Fruit fly (Drosophila melanogaster): ENCODE results near the gene CycY.
A peak's percentile ranks its signal among the peaks of the same experiment; 100 is the strongest.

Gene CycY

dm6 chr2L:11808702-11809583 lies 4.6 kb downstream of the CycY start, which contains the start of gene crol (continued):
- TF ChIP-seq CG17802 (tag; optimal IDR thresholded peaks at IDR 0.05) (no peak), nmo (GFP tag; optimal IDR thresholded peaks at IDR 0.05) (peak; percentile 50), CG1647 (GFP tag; optimal IDR thresholded peaks at IDR 0.05) (no peak), CG6254 (GFP tag; optimal IDR thresholded peaks at IDR 0.05) (no peak), Lhr (GFP tag; optimal IDR thresholded peaks at IDR 0.05) (peak; percentile 83), gro (GFP tag; optimal IDR thresholded peaks at IDR 0.05) (no peak), CG2875 (GFP tag; optimal IDR thresholded peaks at IDR 0.05) (no peak), wdn (GFP tag; IDR thresholded peaks at IDR 0.05) (no peak), bab2 (GFP tag; optimal IDR thresholded peaks at IDR 0.05) (no peak), CG5180 (GFP tag; optimal IDR thresholded peaks at IDR 0.05) (no peak), CG12744 (GFP tag; optimal IDR thresholded peaks at IDR 0.05) (no peak), gfzf (GFP tag; optimal IDR thresholded peaks at IDR 0.05) (peak; percentile 72), CG3847 (GFP tag; IDR thresholded peaks at IDR 0.05) (peak; percentile 58), Dip3 (GFP tag; optimal IDR thresholded peaks at IDR 0.05) (no peak), gsb-n (tag; optimal IDR thresholded peaks at IDR 0.05) (no peak), CG18764 (GFP tag; optimal IDR thresholded peaks at IDR 0.05) (no peak), CG9876 (GFP tag; optimal IDR thresholded peaks at IDR 0.05) (no peak), BEAF-32 (GFP tag; optimal IDR thresholded peaks at IDR 0.05) (peak; percentile 88), CG6854 (GFP tag; optimal IDR thresholded peaks at IDR 0.05) (no peak), Nf-YB (GFP tag; optimal IDR thresholded peaks at IDR 0.05) (peak; percentile 36), CG14667 (GFP tag; IDR thresholded peaks at IDR 0.05) (no peak), run (tag; optimal IDR thresholded peaks at IDR 0.05) (no peak), CG7963 (GFP tag; IDR thresholded peaks at IDR 0.05; ENCODE audit: partially characterized antibody) (peak; percentile 74), Hmr (GFP tag; optimal IDR thresholded peaks at IDR 0.05) (peak; percentile 43), Dad (GFP tag; optimal IDR thresholded peaks at IDR 0.05) (peak; percentile 15), CG34376 (GFP tag; optimal IDR thresholded peaks at IDR 0.05) (peak; percentile 44), so (GFP tag; IDR thresholded peaks at IDR 0.05) (0 out of 3 replicates have a peak, but pooled peaks have one; percentile 15), gce (GFP tag; IDR thresholded peaks at IDR 0.05) (no peak), disco-r (GFP tag; optimal IDR thresholded peaks at IDR 0.05) (no peak), cg (GFP tag; optimal IDR thresholded peaks at IDR 0.05) (peak; percentile 92), CG1792 (GFP tag; optimal IDR thresholded peaks at IDR 0.05) (no peak), Xbp1 (GFP tag; optimal IDR thresholded peaks at IDR 0.05) (no peak), pan (optimal IDR thresholded peaks at IDR 0.05) (no peak), pan (GFP tag; optimal IDR thresholded peaks at IDR 0.05 in 1 of 2, IDR thresholded peaks at IDR 0.05 in 1 of 2) (peak in 1 of 2 experiments; percentile 20), ase (GFP tag; IDR thresholded peaks at IDR 0.05) (no peak), pnt (GFP tag; optimal IDR thresholded peaks at IDR 0.05) (no peak), unc-4 (GFP tag; IDR thresholded peaks at IDR 0.05; ENCODE audit: partially characterized antibody) (peak; percentile 89), chinmo (GFP tag; IDR thresholded peaks at IDR 0.05; ENCODE audit: partially characterized antibody) (peak; percentile 92), Med (GFP tag) (peak; percentile 80), hth (optimal IDR thresholded peaks at IDR 0.05) (no peak), Opbp (GFP tag; IDR thresholded peaks at IDR 0.05; ENCODE audit: partially characterized antibody) (peak; percentile 91), CG6272 (GFP tag; IDR thresholded peaks at IDR 0.05) (no peak), gcm (GFP tag; optimal IDR thresholded peaks at IDR 0.05) (peak; percentile 40), CG9437 (GFP tag; optimal IDR thresholded peaks at IDR 0.05) (no peak), E2f2 (GFP tag; IDR thresholded peaks at IDR 0.05) (peak; percentile 49; the same call in 1 of the 2 replicates), CG1832 (GFP tag; optimal IDR thresholded peaks at IDR 0.05) (peak; percentile 11), Trl (optimal IDR thresholded peaks at IDR 0.05) (peak; percentile 86 to 91), Trl (GFP tag; optimal IDR thresholded peaks at IDR 0.05) (no peak), cas (GFP tag; IDR thresholded peaks at IDR 0.05) (peak; percentile 40; the same call in 1 of the 2 replicates)

Measured in whole organism, embryonic.